Fruit fly (Drosophila melanogaster): ENCODE measurements around the gene eIF4EHP.

dm6 chr3R:24079613-24080012 is 29.1 kb downstream of the eIF4EHP start:
- no peak for TF ChIP-seq CG8159 (tag; optimal IDR thresholded peaks at IDR 0.05)
- no peak for TF ChIP-seq CG8301 (tag; optimal IDR thresholded peaks at IDR 0.05)
- no peak for TF ChIP-seq CG15710 (tag; optimal IDR thresholded peaks at IDR 0.05)
- TF ChIP-seq CG12605 (GFP tag; IDR thresholded peaks at IDR 0.05), result no peak
- no peak for TF ChIP-seq EcR (GFP tag; optimal IDR thresholded peaks at IDR 0.05)
- TF ChIP-seq CG32121 (GFP tag; IDR thresholded peaks at IDR 0.05), result no peak
- TF ChIP-seq CG4496 (GFP tag; IDR thresholded peaks at IDR 0.05), result no peak

Measured in whole organism, pupa.